Fruit fly (Drosophila melanogaster) whole organism, prepupa: ENCODE results near the gene CalpB.

ENCODE experiments used
- CG11762 ChIP-seq: fragments of 200-800 bp; sonication (Bioruptor generic); optimal IDR thresholded peaks from 3 replicates; lab custom pipeline; 2016; ENCODE audit warnings: missing biosample characterization, missing genetic modification characterization; ENCODE audit not compliant: insufficient read depth
- CG11902 ChIP-seq: fragments of 200-800 bp; sonication (Bioruptor generic); optimal IDR thresholded peaks from 3 replicates; lab custom pipeline; 2016; ENCODE audit warnings: missing biosample characterization, missing genetic modification characterization
- CG16779 ChIP-seq: fragments of 200-800 bp; sonication (Bioruptor generic); optimal IDR thresholded peaks from 3 replicates; lab custom pipeline; 2017; ENCODE audit warnings: missing biosample characterization, mild to moderate bottlenecking, missing genetic modification characterization
- CG31627 ChIP-seq: fragments of 200-800 bp; sonication (Bioruptor generic); optimal IDR thresholded peaks from 3 replicates; lab custom pipeline; 2016; ENCODE audit warnings: missing biosample characterization, missing genetic modification characterization
- CG7368 ChIP-seq: fragments of 200-800 bp; sonication (Bioruptor generic); optimal IDR thresholded peaks from 3 replicates; lab custom pipeline; 2016; ENCODE audit warnings: missing biosample characterization, missing genetic modification characterization
- CG8632 ChIP-seq: fragments of 200-800 bp; sonication (Bioruptor generic); optimal IDR thresholded peaks from 3 replicates; lab custom pipeline; 2016; ENCODE audit warnings: missing biosample characterization, missing genetic modification characterization
- Gug ChIP-seq: fragments of 200-800 bp; sonication (Bioruptor generic); IDR thresholded peaks from 2 replicates; pipeline ENCODE4 v1.3.6; 2022; ENCODE audit warnings: missing biosample characterization, missing genetic modification characterization
- Lpt ChIP-seq: fragments of 200-800 bp; sonication (Bioruptor generic); optimal IDR thresholded peaks from 3 replicates; lab custom pipeline; 2016; ENCODE audit warnings: missing biosample characterization, missing genetic modification characterization
- dac ChIP-seq: fragments of 200-800 bp; sonication (Bioruptor generic); optimal IDR thresholded peaks from 2 replicates; lab custom pipeline; 2017; ENCODE audit warnings: missing biosample characterization, mild to moderate bottlenecking, missing genetic modification characterization
- ss ChIP-seq, 2 experiments: fragments of 200-800 bp; sonication (Bioruptor generic); optimal IDR thresholded peaks; 2 replicates in 1 of 2; 3 replicates in 1 of 2; lab custom pipeline; 2017 to 2018; ENCODE audit warnings: mild to moderate bottlenecking in 2 of 2, missing biosample characterization in 2 of 2, missing genetic modification characterization in 2 of 2, moderate library complexity in 1 of 2

DNA sequence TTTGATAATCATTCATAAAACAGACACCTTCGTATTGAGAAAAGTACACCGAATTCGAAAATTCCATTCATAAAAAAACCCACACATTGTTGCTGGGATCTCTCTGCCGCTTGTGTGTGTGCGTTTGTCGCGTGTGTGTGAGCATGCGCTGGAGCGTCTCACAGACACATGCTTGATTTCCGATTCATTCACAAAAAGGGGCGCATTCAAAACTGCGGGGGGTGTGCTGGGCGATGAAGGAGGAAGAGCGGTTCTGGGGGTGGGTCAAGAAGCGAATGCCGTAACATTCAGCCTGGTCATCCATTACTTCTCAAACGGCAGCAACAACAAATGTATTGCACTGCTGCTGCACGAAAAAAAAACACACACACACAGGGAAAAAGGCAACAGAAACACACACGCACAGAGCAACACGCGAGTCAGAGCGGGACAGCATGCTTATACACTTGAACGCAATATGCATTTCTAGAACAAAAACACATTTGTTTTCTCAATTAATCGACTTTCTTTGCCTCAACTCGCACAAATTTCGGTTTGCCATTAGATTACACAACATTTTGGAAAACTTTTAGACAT lies 34.6 kb upstream of the CalpB start:
- TF ChIP-seq Lpt, result no peak
- peak; percentile 56 for TF ChIP-seq CG16779 (tag; lab: Kevin White, UChicago)
- no peak for TF ChIP-seq dac (GFP tag; lab: Kevin White, UChicago)
- TF ChIP-seq CG31627, result no peak
- TF ChIP-seq ss (GFP tag; optimal IDR thresholded peaks at IDR 0.05; lab: Kevin White, UChicago), result peak; percentile 30 to 40
- TF ChIP-seq Gug, result no peak; the same call in 1 of the 2 replicates
- TF ChIP-seq CG11762, result no peak
- TF ChIP-seq CG11902, result no peak
- peak; percentile 14 for TF ChIP-seq CG7368 (GFP tag; lab: Kevin White, UChicago)
- TF ChIP-seq CG8632 (GFP tag; lab: Kevin White, UChicago), result no peak
